Fruit fly (Drosophila melanogaster) whole organism, prepupa: ENCODE measurements around the gene CG10428.

Experiments used
- Blimp-1 ChIP-seq: fragments of 200-800 bp; sonication (Bioruptor generic); optimal IDR thresholded peaks from 3 replicates; lab custom pipeline; 2017; ENCODE audit warnings: missing biosample characterization, missing genetic modification characterization, mild to moderate bottlenecking, moderate library complexity, missing genetic modification reagents
- CG10669 ChIP-seq: fragments of 200-800 bp; sonication (Bioruptor generic); optimal IDR thresholded peaks from 3 replicates; lab custom pipeline; 2018; ENCODE audit warnings: missing biosample characterization, mild to moderate bottlenecking, missing genetic modification characterization, moderate library complexity
- CG11294 ChIP-seq: fragments of 200-800 bp; sonication (Bioruptor generic); IDR thresholded peaks from 2 replicates; pipeline ENCODE4 v1.3.6; 2022; ENCODE audit warnings: missing biosample characterization, missing genetic modification characterization
- CG11902 ChIP-seq: fragments of 200-800 bp; sonication (Bioruptor generic); optimal IDR thresholded peaks from 3 replicates; lab custom pipeline; 2016; ENCODE audit warnings: missing biosample characterization, missing genetic modification characterization
- CG15336 ChIP-seq: fragments of 200-800 bp; sonication (Bioruptor generic); IDR thresholded peaks from 2 replicates; pipeline ENCODE4 v1.3.6; 2022; ENCODE audit warnings: missing biosample characterization, missing genetic modification characterization
- CG1621 ChIP-seq: fragments of 200-800 bp; sonication (Bioruptor generic); optimal IDR thresholded peaks from 3 replicates; lab custom pipeline; 2018; ENCODE audit warnings: missing biosample characterization, mild to moderate bottlenecking, missing genetic modification characterization
- CG16779 ChIP-seq: fragments of 200-800 bp; sonication (Bioruptor generic); optimal IDR thresholded peaks from 3 replicates; lab custom pipeline; 2017; ENCODE audit warnings: missing biosample characterization, mild to moderate bottlenecking, missing genetic modification characterization
- CG3032 ChIP-seq: fragments of 200-800 bp; optimal IDR thresholded peaks from 2 replicates; lab custom pipeline; 2019; ENCODE audit warnings: missing biosample characterization, mild to moderate bottlenecking, missing genetic modification characterization, moderate library complexity
- CG32006 ChIP-seq: fragments of 200-800 bp; sonication (Bioruptor generic); optimal IDR thresholded peaks from 3 replicates; lab custom pipeline; 2017; ENCODE audit warnings: missing biosample characterization, mild to moderate bottlenecking, missing genetic modification characterization
- CG34406 ChIP-seq: fragments of 200-800 bp; sonication (Bioruptor generic); optimal IDR thresholded peaks from 3 replicates; lab custom pipeline; 2016; ENCODE audit warnings: missing biosample characterization, missing genetic modification characterization
- CG4318 ChIP-seq: fragments of 200-800 bp; sonication (Bioruptor generic); optimal IDR thresholded peaks from 3 replicates; lab custom pipeline; 2017; ENCODE audit warnings: missing biosample characterization, mild to moderate bottlenecking, missing genetic modification characterization
- CG6163 ChIP-seq: fragments of 200-800 bp; sonication (Bioruptor generic); IDR thresholded peaks from 3 replicates; pipeline ENCODE4 v1.3.6; 2022; ENCODE audit warnings: missing biosample characterization, missing genetic modification characterization
- CG6276 ChIP-seq: fragments of 200-800 bp; sonication (Bioruptor generic); optimal IDR thresholded peaks from 2 replicates; lab custom pipeline; 2017; ENCODE audit warnings: missing biosample characterization, mild to moderate bottlenecking, missing genetic modification characterization
- CG6792 ChIP-seq: fragments of 200-800 bp; sonication (Bioruptor generic); optimal IDR thresholded peaks from 3 replicates; lab custom pipeline; 2016; ENCODE audit warnings: missing biosample characterization, missing genetic modification characterization
- CG6808 ChIP-seq: fragments of 200-800 bp; sonication (Bioruptor generic); optimal IDR thresholded peaks from 3 replicates; lab custom pipeline; 2017; ENCODE audit warnings: missing biosample characterization, missing genetic modification characterization, mild to moderate bottlenecking, moderate library complexity, missing genetic modification reagents
- CG6854 ChIP-seq: fragments of 200-800 bp; sonication (Bioruptor generic); optimal IDR thresholded peaks from 2 replicates; lab custom pipeline; 2017; ENCODE audit warnings: missing biosample characterization, mild to moderate bottlenecking, missing genetic modification characterization
- CG7368 ChIP-seq: fragments of 200-800 bp; sonication (Bioruptor generic); optimal IDR thresholded peaks from 3 replicates; lab custom pipeline; 2016; ENCODE audit warnings: missing biosample characterization, missing genetic modification characterization
- CG8119 ChIP-seq: fragments of 200-800 bp; sonication (Bioruptor generic); IDR thresholded peaks from 3 replicates; pipeline ENCODE4 v1.3.6; 2022; ENCODE audit warnings: missing biosample characterization, missing genetic modification characterization
- CG8319 ChIP-seq: fragments of 200-800 bp; sonication (Bioruptor generic); optimal IDR thresholded peaks from 3 replicates; lab custom pipeline; 2016; ENCODE audit warnings: missing biosample characterization, missing genetic modification characterization
- CG8632 ChIP-seq: fragments of 200-800 bp; sonication (Bioruptor generic); optimal IDR thresholded peaks from 3 replicates; lab custom pipeline; 2016; ENCODE audit warnings: missing biosample characterization, missing genetic modification characterization
- Eip75B ChIP-seq: fragments of 200-800 bp; sonication (Bioruptor generic); optimal IDR thresholded peaks from 3 replicates; lab custom pipeline; 2016; ENCODE audit warnings: missing biosample characterization, missing genetic modification characterization
- Eip78C ChIP-seq: fragments of 200-800 bp; sonication (Bioruptor generic); peaks from one replicate; lab custom pipeline; 2016; ENCODE audit warnings: missing biosample characterization, missing genetic modification characterization
- Eip93F ChIP-seq: fragments of 200-800 bp; sonication (Bioruptor generic); optimal IDR thresholded peaks from 2 replicates; lab custom pipeline; 2016; ENCODE audit warnings: missing biosample characterization, mild to moderate bottlenecking, missing genetic modification characterization
- Ets96B ChIP-seq: fragments of 200-800 bp; optimal IDR thresholded peaks from 2 replicates; lab custom pipeline; 2019; ENCODE audit warnings: missing biosample characterization, mild to moderate bottlenecking, missing genetic modification characterization, moderate library complexity
- Gug ChIP-seq: fragments of 200-800 bp; sonication (Bioruptor generic); IDR thresholded peaks from 2 replicates; pipeline ENCODE4 v1.3.6; 2022; ENCODE audit warnings: missing biosample characterization, missing genetic modification characterization
- Hr38 ChIP-seq: sonication (Bioruptor generic); optimal IDR thresholded peaks from 2 replicates; lab custom pipeline; 2016; ENCODE audit warnings: missing biosample characterization, missing genetic modification characterization
- Hr39 ChIP-seq: fragments of 200-800 bp; sonication (Bioruptor generic); optimal IDR thresholded peaks from 2 replicates; lab custom pipeline; 2016; ENCODE audit warnings: missing biosample characterization, missing genetic modification characterization
- OdsH ChIP-seq: fragments of 200-800 bp; sonication (Bioruptor generic); optimal IDR thresholded peaks from 3 replicates; lab custom pipeline; 2016; ENCODE audit warnings: missing biosample characterization, missing genetic modification characterization
- Sox102F ChIP-seq: fragments of 200-800 bp; sonication (Bioruptor generic); optimal IDR thresholded peaks from 2 replicates; lab custom pipeline; 2016; ENCODE audit warnings: missing biosample characterization, mild to moderate bottlenecking, missing genetic modification characterization
- Sox15 ChIP-seq: fragments of 200-800 bp; sonication (Bioruptor generic); optimal IDR thresholded peaks from 3 replicates; lab custom pipeline; 2016; ENCODE audit warnings: missing biosample characterization, missing genetic modification characterization
- achi ChIP-seq: fragments of 200-800 bp; sonication (Bioruptor generic); optimal IDR thresholded peaks from 3 replicates; lab custom pipeline; 2016; ENCODE audit warnings: missing biosample characterization, missing genetic modification characterization
- acj6 ChIP-seq: fragments of 200-800 bp; sonication (Bioruptor generic); optimal IDR thresholded peaks from 3 replicates; lab custom pipeline; 2016; ENCODE audit warnings: missing biosample characterization, missing genetic modification characterization
- cyc ChIP-seq: fragments of 200-800 bp; sonication (Bioruptor generic); optimal IDR thresholded peaks from 3 replicates; lab custom pipeline; 2016; ENCODE audit warnings: missing biosample characterization, missing genetic modification characterization
- dac ChIP-seq: fragments of 200-800 bp; sonication (Bioruptor generic); optimal IDR thresholded peaks from 2 replicates; lab custom pipeline; 2017; ENCODE audit warnings: missing biosample characterization, mild to moderate bottlenecking, missing genetic modification characterization
- dsx ChIP-seq: fragments of 200-800 bp; optimal IDR thresholded peaks from 3 replicates; lab custom pipeline; 2019; ENCODE audit warnings: missing biosample characterization, mild to moderate bottlenecking, missing genetic modification characterization, moderate library complexity; ENCODE audit not compliant: poor library complexity, severe bottlenecking
- eg ChIP-seq: fragments of 200-800 bp; sonication (Bioruptor generic); IDR thresholded peaks from 3 replicates; pipeline ENCODE4 v1.3.6; 2022; ENCODE audit warnings: missing biosample characterization, missing genetic modification characterization
- esn ChIP-seq: fragments of 200-800 bp; sonication (Bioruptor generic); optimal IDR thresholded peaks from 2 replicates; lab custom pipeline; 2016; ENCODE audit warnings: missing biosample characterization, mild to moderate bottlenecking, missing genetic modification characterization, moderate library complexity
- fd59A ChIP-seq: fragments of 200-800 bp; sonication (Bioruptor generic); optimal IDR thresholded peaks from 2 replicates; lab custom pipeline; 2017; ENCODE audit warnings: missing biosample characterization, mild to moderate bottlenecking, missing genetic modification characterization, missing genetic modification reagents
- fd85E ChIP-seq: fragments of 200-800 bp; sonication (Bioruptor generic); optimal IDR thresholded peaks from 3 replicates; lab custom pipeline; 2016; ENCODE audit warnings: missing biosample characterization, missing genetic modification characterization
- fkh ChIP-seq: fragments of 200-800 bp; sonication (Bioruptor generic); optimal IDR thresholded peaks from 3 replicates; lab custom pipeline; 2017; ENCODE audit warnings: missing biosample characterization, mild to moderate bottlenecking, missing genetic modification characterization, moderate library complexity
- lz ChIP-seq: fragments of 200-800 bp; sonication (Bioruptor generic); optimal IDR thresholded peaks from 3 replicates; lab custom pipeline; 2016; ENCODE audit warnings: missing biosample characterization, missing genetic modification characterization
- net ChIP-seq: fragments of 200-800 bp; sonication (Bioruptor generic); optimal IDR thresholded peaks from 3 replicates; lab custom pipeline; 2016; ENCODE audit warnings: missing biosample characterization, missing genetic modification characterization
- pdm3 ChIP-seq: fragments of 200-800 bp; sonication (Bioruptor generic); optimal IDR thresholded peaks from 3 replicates; lab custom pipeline; 2016; ENCODE audit warnings: missing biosample characterization, missing genetic modification characterization
- salr ChIP-seq, 2 experiments: fragments of 200-800 bp; sonication (Bioruptor generic); optimal IDR thresholded peaks; 3 replicates each; lab custom pipeline; 2016 to 2018; ENCODE audit warnings: missing biosample characterization in 2 of 2, missing genetic modification characterization in 2 of 2, mild to moderate bottlenecking in 1 of 2
- spab ChIP-seq: fragments of 200-800 bp; sonication (Bioruptor generic); optimal IDR thresholded peaks from 2 replicates; lab custom pipeline; 2017; ENCODE audit warnings: missing biosample characterization, mild to moderate bottlenecking, missing genetic modification characterization, missing genetic modification reagents
- ss ChIP-seq, 2 experiments: fragments of 200-800 bp; sonication (Bioruptor generic); optimal IDR thresholded peaks; 2 replicates in 1 of 2; 3 replicates in 1 of 2; lab custom pipeline; 2017 to 2018; ENCODE audit warnings: mild to moderate bottlenecking in 2 of 2, missing biosample characterization in 2 of 2, missing genetic modification characterization in 2 of 2, moderate library complexity in 1 of 2
- svp ChIP-seq: fragments of 200-800 bp; sonication (Bioruptor generic); peaks from one replicate; lab custom pipeline; 2016; ENCODE audit warnings: missing biosample characterization, missing genetic modification characterization
- topi ChIP-seq: fragments of 200-800 bp; sonication (Bioruptor generic); optimal IDR thresholded peaks from 3 replicates; lab custom pipeline; 2016; ENCODE audit warnings: missing biosample characterization, missing genetic modification characterization
- vri ChIP-seq: fragments of 200-800 bp; sonication (Bioruptor generic); optimal IDR thresholded peaks from 3 replicates; lab custom pipeline; 2016; ENCODE audit warnings: missing biosample characterization, mild to moderate bottlenecking, missing genetic modification characterization

Gene CG10428

DNA sequence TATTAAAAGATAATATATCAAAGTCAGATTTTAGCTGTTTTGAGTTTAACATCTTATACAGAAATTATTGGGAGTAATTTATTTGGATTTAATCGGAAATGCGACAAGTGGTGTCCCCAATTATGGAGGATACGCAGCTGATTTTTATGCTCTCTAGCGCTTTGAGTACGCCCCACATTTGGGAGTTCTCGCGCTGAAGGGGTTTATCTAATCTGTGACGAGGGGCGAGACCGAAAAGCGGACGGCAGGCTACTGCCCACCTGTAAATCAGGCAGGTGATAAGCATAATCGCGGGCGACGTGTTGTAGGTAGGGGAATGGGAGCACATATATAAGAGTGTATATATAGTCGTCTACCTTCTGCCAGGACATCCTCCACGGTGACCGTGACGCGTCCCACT is 19.2 kb downstream of the CG10428 start:
- TF ChIP-seq vri (GFP tag; lab: Kevin White, UChicago) (peak; percentile 1), lz (GFP tag; lab: Kevin White, UChicago) (no peak)

DNA sequence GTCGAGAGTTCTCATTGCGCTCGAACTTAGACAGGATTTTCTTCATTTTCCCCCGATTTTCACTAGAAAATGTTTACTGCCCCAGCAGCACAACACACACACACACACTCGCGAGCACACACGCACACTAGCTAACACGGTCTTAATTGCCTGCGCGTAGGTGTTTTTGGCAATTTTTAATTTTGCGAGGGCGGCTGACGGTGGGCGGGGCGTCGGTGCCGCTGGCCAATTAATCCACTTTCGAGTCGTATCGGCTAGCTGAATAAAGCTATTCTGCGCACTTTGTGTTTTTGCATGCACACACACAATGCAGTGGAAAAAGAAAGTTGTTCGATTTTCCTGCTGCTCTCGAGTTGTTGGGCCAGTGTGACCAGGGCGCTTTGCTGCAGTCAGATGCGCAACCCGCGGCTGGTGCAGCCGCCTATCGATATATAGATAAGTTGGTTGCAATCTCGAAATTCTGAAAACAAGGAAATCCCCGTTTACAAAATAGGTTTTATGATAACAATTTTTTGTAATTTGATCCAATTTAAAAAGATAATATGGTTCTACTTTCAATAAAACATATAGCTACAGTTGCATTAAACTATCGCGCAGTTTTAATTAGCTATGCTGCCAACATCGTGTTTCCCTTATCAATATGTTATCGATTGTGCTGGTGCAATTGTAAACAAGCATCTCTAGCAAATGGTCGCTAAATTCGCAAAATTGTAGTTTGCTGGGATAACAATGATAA is 19.9 kb downstream of the CG10428 start, which contains the start of the genes Nak and Tango6:
Nak (minus strand) TSS at position 375 of the 736 bp plus-strand sequence.
Tango6 (plus strand) TSS at position 659 of the 736 bp plus-strand sequence.
- peak; percentile 38 for TF ChIP-seq pdm3 (GFP tag; lab: Kevin White, UChicago)
- TF ChIP-seq CG7368 (GFP tag; lab: Kevin White, UChicago), result no peak
- TF ChIP-seq CG6854 (GFP tag; lab: Kevin White, UChicago), result peak; percentile 38
- no peak for TF ChIP-seq CG8632 (GFP tag; lab: Kevin White, UChicago)
- TF ChIP-seq CG1621 (tag; lab: Kevin White, UChicago), result no peak
- no peak for TF ChIP-seq CG10669 (GFP tag; lab: Kevin White, UChicago)
- TF ChIP-seq Eip75B (GFP tag; lab: Kevin White, UChicago), result peak; percentile 36
- TF ChIP-seq CG15336, result peak; percentile 25; the same call in 1 of the 2 replicates
- no peak for TF ChIP-seq Sox15 (GFP tag; lab: Kevin White, UChicago)
- TF ChIP-seq CG6163, result no peak
- peak; percentile 86 for TF ChIP-seq fkh (GFP tag; lab: Kevin White, UChicago)
- TF ChIP-seq CG34406, result no peak
- TF ChIP-seq Blimp-1 (GFP tag; lab: Kevin White, UChicago), result peak; percentile 11
- peak; percentile 71 for TF ChIP-seq Eip78C (GFP tag; lab: Kevin White, UChicago)
- no peak for TF ChIP-seq CG16779 (tag; lab: Kevin White, UChicago)
- TF ChIP-seq ss (GFP tag; optimal IDR thresholded peaks at IDR 0.05; lab: Kevin White, UChicago), result no peak
- TF ChIP-seq vri (GFP tag; lab: Kevin White, UChicago), result peak; percentile 40
- TF ChIP-seq acj6 (GFP tag; lab: Kevin White, UChicago), result no peak
- no peak for TF ChIP-seq Hr38 (GFP tag; lab: Kevin White, UChicago)
- TF ChIP-seq CG6276, result no peak
- TF ChIP-seq svp, result peak; percentile 65
- peak; percentile 8 for TF ChIP-seq CG6792 (GFP tag; lab: Kevin White, UChicago)
- TF ChIP-seq CG32006 (GFP tag; lab: Kevin White, UChicago), result no peak
- TF ChIP-seq lz (GFP tag; lab: Kevin White, UChicago), result peak; percentile 27
- TF ChIP-seq dac (GFP tag; lab: Kevin White, UChicago), result no peak
- peak; percentile 7 for TF ChIP-seq cyc (GFP tag; lab: Kevin White, UChicago)
- TF ChIP-seq Eip93F (GFP tag; lab: Kevin White, UChicago), result no peak
- TF ChIP-seq Ets96B (tag; lab: Kevin White, UChicago), result peak; percentile 8
- peak; percentile 55 for TF ChIP-seq achi (GFP tag; lab: Kevin White, UChicago)
- TF ChIP-seq CG4318, result no peak
- TF ChIP-seq net, result no peak
- no peak for TF ChIP-seq CG11902 (GFP tag; lab: Kevin White, UChicago)
- no peak for TF ChIP-seq spab (GFP tag; lab: Kevin White, UChicago)
- no peak for TF ChIP-seq CG8319 (GFP tag; lab: Kevin White, UChicago)
- no peak for TF ChIP-seq salr (GFP tag; optimal IDR thresholded peaks at IDR 0.05; lab: Kevin White, UChicago)
- TF ChIP-seq OdsH (GFP tag; lab: Kevin White, UChicago), result no peak
- no peak for TF ChIP-seq fd85E (GFP tag; lab: Kevin White, UChicago)
- TF ChIP-seq Hr39 (GFP tag; lab: Kevin White, UChicago), result peak; percentile 46
- no peak for TF ChIP-seq fd59A (GFP tag; lab: Kevin White, UChicago)
- no peak for TF ChIP-seq eg
- TF ChIP-seq CG3032, result peak; percentile 47
- no peak for TF ChIP-seq Gug
- peak; percentile 55 for TF ChIP-seq esn
- TF ChIP-seq topi (GFP tag; lab: Kevin White, UChicago), result peak; percentile 47
- TF ChIP-seq CG6808 (GFP tag; lab: Kevin White, UChicago), result no peak
- no peak for TF ChIP-seq CG8119
- no peak for TF ChIP-seq dsx (GFP tag; lab: Kevin White, UChicago)
- no peak for TF ChIP-seq CG11294 (GFP tag; lab: Robert Waterston, UW)
- no peak for TF ChIP-seq Sox102F (GFP tag; lab: Kevin White, UChicago)
